Worm (Caenorhabditis elegans) whole organism, late embryonic: ENCODE measurements around the gene C35D10.5.

Source experiments
- F13H6.1 ChIP-seq: sonication (generic microtip); optimal IDR thresholded peaks from 2 replicates; lab custom pipeline; 2016; ENCODE audit warnings: missing genetic modification characterization, missing compliant biosample characterization
- ama-1 ChIP-seq: fragments of 150-350 bp; optimal IDR thresholded peaks from 2 replicates; lab custom pipeline; 2014
- ceh-48 ChIP-seq: sonication (generic microtip); optimal IDR thresholded peaks from 2 replicates; lab custom pipeline; 2016; ENCODE audit warnings: missing genetic modification characterization, inconsistent platforms, missing compliant biosample characterization
- dmd-4 ChIP-seq: sonication (generic microtip); optimal IDR thresholded peaks from 2 replicates; lab custom pipeline; 2016; ENCODE audit warnings: borderline replicate concordance, missing genetic modification characterization, missing compliant biosample characterization
- elt-4 ChIP-seq: sonication (generic microtip); optimal IDR thresholded peaks from 2 replicates; lab custom pipeline; 2016; ENCODE audit warnings: missing genetic modification characterization, missing compliant biosample characterization
- fkh-10 ChIP-seq: fragments of 150-350 bp; optimal IDR thresholded peaks from 2 replicates; lab custom pipeline; 2014; ENCODE audit warnings: missing biosample characterization, missing genetic modification reagents, missing genetic modification characterization
- lin-11 ChIP-seq: fragments of 200-800 bp; sonication (Bioruptor generic); optimal IDR thresholded peaks from 2 replicates; lab custom pipeline; 2018; ENCODE audit warnings: mild to moderate bottlenecking, missing genetic modification characterization, missing compliant biosample characterization
- madf-2 ChIP-seq: sonication (generic microtip); optimal IDR thresholded peaks from 2 replicates; lab custom pipeline; 2017; ENCODE audit warnings: missing genetic modification characterization, missing compliant biosample characterization
- nhr-11 ChIP-seq: fragments of 150-350 bp; optimal IDR thresholded peaks from 2 replicates; lab custom pipeline; 2014; ENCODE audit warnings: missing biosample characterization, missing genetic modification characterization
- npax-4 ChIP-seq: sonication (generic microtip); optimal IDR thresholded peaks from 2 replicates; lab custom pipeline; 2016; ENCODE audit warnings: missing genetic modification characterization, missing compliant biosample characterization
- pqm-1 ChIP-seq: sonication (generic microtip); optimal IDR thresholded peaks from 2 replicates; lab custom pipeline; 2016; ENCODE audit warnings: missing genetic modification characterization, missing compliant biosample characterization
- sox-4 ChIP-seq: sonication (generic microtip); optimal IDR thresholded peaks from 2 replicates; lab custom pipeline; 2017; ENCODE audit warnings: mild to moderate bottlenecking, missing genetic modification characterization, inconsistent platforms, missing compliant biosample characterization
- unc-86 ChIP-seq: sonication (generic microtip); optimal IDR thresholded peaks from 2 replicates; lab custom pipeline; 2016; ENCODE audit warnings: missing genetic modification characterization, missing compliant biosample characterization

ce11 chrIII:4903784-4904183, 41.6 kb downstream of the C35D10.5 start, which contains the start of gene kbp-2:
- TF ChIP-seq dmd-4 = no peak
- no peak for TF ChIP-seq ama-1 (lab: Kevin White, UChicago)
- no peak for TF ChIP-seq ceh-48 (tag; lab: Kevin White, UChicago)
- no peak for TF ChIP-seq F13H6.1 (tag; lab: Kevin White, UChicago)
- no peak for TF ChIP-seq lin-11 (tag; lab: Kevin White, UChicago)
- no peak for TF ChIP-seq npax-4
- TF ChIP-seq unc-86 = no peak
- TF ChIP-seq elt-4 (tag; lab: Kevin White, UChicago) = no peak
- no peak for TF ChIP-seq pqm-1 (tag; lab: Kevin White, UChicago)
- no peak for TF ChIP-seq madf-2 (tag; lab: Kevin White, UChicago)
- no peak for TF ChIP-seq sox-4 (tag; lab: Kevin White, UChicago)
- no peak for TF ChIP-seq nhr-11
- TF ChIP-seq fkh-10 (GFP tag; lab: Kevin White, UChicago) = no peak
